Worm (Caenorhabditis elegans) whole organism, mixed stage, embryonic: ENCODE data around the gene C17G10.1.
"Not testable (repeated sequence)": the region's sequence is repeated elsewhere in the genome, so short reads cannot be mapped to it uniquely, and the experiment has no call there.

Experiments used
- bed-3 ChIP-seq: fragments of 200-800 bp; sonication (Bioruptor generic); optimal IDR thresholded peaks from 3 replicates; lab custom pipeline; 2018; ENCODE audit warnings: mild to moderate bottlenecking, missing genetic modification characterization, moderate library complexity, missing compliant biosample characterization
- ceh-43 ChIP-seq: fragments of 200-800 bp; sonication (Bioruptor generic); optimal IDR thresholded peaks from 2 replicates; lab custom pipeline; 2018; ENCODE audit warnings: mild to moderate bottlenecking, missing genetic modification characterization, moderate library complexity, missing compliant biosample characterization
- ces-1 ChIP-seq: fragments of 150-350 bp; optimal IDR thresholded peaks from 2 replicates; lab custom pipeline; 2014; ENCODE audit warnings: missing biosample characterization, missing genetic modification reagents, missing genetic modification characterization
- cnd-1 ChIP-seq: fragments of 200-800 bp; sonication (Bioruptor generic); optimal IDR thresholded peaks from 2 replicates; lab custom pipeline; 2018; ENCODE audit warnings: mild to moderate bottlenecking, missing genetic modification characterization, missing compliant biosample characterization
- drap-1 ChIP-seq: fragments of 200-800 bp; sonication (Bioruptor generic); optimal IDR thresholded peaks from 3 replicates; lab custom pipeline; 2018; ENCODE audit warnings: mild to moderate bottlenecking, missing genetic modification characterization, missing compliant biosample characterization
- elt-1 ChIP-seq: sonication (generic microtip); optimal IDR thresholded peaks from 2 replicates; lab custom pipeline; 2017; ENCODE audit warnings: missing genetic modification characterization, mild to moderate bottlenecking, missing compliant biosample characterization, antibody characterized with exemption, moderate library complexity, borderline replicate concordance; ENCODE audit not compliant: insufficient read depth
- elt-3 ChIP-seq: fragments of 150-350 bp; optimal IDR thresholded peaks from 2 replicates; lab custom pipeline; 2014; ENCODE audit warnings: missing biosample characterization, missing genetic modification characterization
- flh-1 ChIP-seq: fragments of 200-800 bp; sonication (Bioruptor generic); optimal IDR thresholded peaks from 2 replicates; lab custom pipeline; 2018; ENCODE audit warnings: mild to moderate bottlenecking, missing genetic modification characterization, moderate library complexity, missing compliant biosample characterization
- ham-2 ChIP-seq: fragments of 200-800 bp; sonication (Bioruptor generic); optimal IDR thresholded peaks from 2 replicates; lab custom pipeline; 2018; ENCODE audit warnings: mild to moderate bottlenecking, missing genetic modification characterization, missing compliant biosample characterization
- lin-32 ChIP-seq: fragments of 200-800 bp; sonication (Bioruptor generic); optimal IDR thresholded peaks from 2 replicates; lab custom pipeline; 2018; ENCODE audit warnings: mild to moderate bottlenecking, missing genetic modification characterization, missing compliant biosample characterization
- lsy-2 ChIP-seq: fragments of 150-350 bp; optimal IDR thresholded peaks from 2 replicates; lab custom pipeline; 2014; ENCODE audit warnings: missing biosample characterization, missing genetic modification characterization
- mab-5 ChIP-seq: fragments of 150-350 bp; optimal IDR thresholded peaks from 2 replicates; lab custom pipeline; 2014; ENCODE audit warnings: missing biosample characterization, missing genetic modification characterization
- nhr-12 ChIP-seq: fragments of 150-350 bp; optimal IDR thresholded peaks from 2 replicates; lab custom pipeline; 2014; ENCODE audit warnings: missing biosample characterization, missing genetic modification characterization
- nhr-237 ChIP-seq: fragments of 150-350 bp; optimal IDR thresholded peaks from 2 replicates; lab custom pipeline; 2014; ENCODE audit warnings: missing biosample characterization, missing genetic modification characterization
- nhr-28 ChIP-seq: fragments of 150-350 bp; optimal IDR thresholded peaks from 2 replicates; lab custom pipeline; 2014; ENCODE audit warnings: missing biosample characterization, missing genetic modification characterization
- pha-4 ChIP-seq: fragments of 150-350 bp; optimal IDR thresholded peaks from 2 replicates; lab custom pipeline; 2018; ENCODE audit warnings: missing biosample characterization, missing genetic modification reagents, missing genetic modification characterization
- sem-2 ChIP-seq: fragments of 200-800 bp; sonication (Bioruptor generic); optimal IDR thresholded peaks from 2 replicates; lab custom pipeline; 2018; ENCODE audit warnings: mild to moderate bottlenecking, missing genetic modification characterization, missing compliant biosample characterization
- snpc-4 ChIP-seq: fragments of 150-350 bp; optimal IDR thresholded peaks from 2 replicates; lab custom pipeline; 2014; ENCODE audit warnings: missing biosample characterization, missing genetic modification characterization
- sptf-1 ChIP-seq: sonication (generic microtip); optimal IDR thresholded peaks from 2 replicates; lab custom pipeline; 2017; ENCODE audit warnings: mild to moderate bottlenecking, missing genetic modification characterization, moderate library complexity, missing compliant biosample characterization
- tbx-8 ChIP-seq: fragments of 200-800 bp; sonication (Bioruptor generic); optimal IDR thresholded peaks from 2 replicates; lab custom pipeline; 2018; ENCODE audit warnings: mild to moderate bottlenecking, missing genetic modification characterization, moderate library complexity, missing compliant biosample characterization
- unc-120 ChIP-seq: sonication (generic microtip); optimal IDR thresholded peaks from 2 replicates; lab custom pipeline; 2017; ENCODE audit warnings: missing genetic modification characterization, missing compliant biosample characterization; ENCODE audit not compliant: poor library complexity, severe bottlenecking
- unc-39 ChIP-seq: fragments of 150-350 bp; optimal IDR thresholded peaks from 2 replicates; lab custom pipeline; 2014; ENCODE audit warnings: missing biosample characterization, missing genetic modification characterization
- unc-62 ChIP-seq: fragments of 150-350 bp; optimal IDR thresholded peaks from 2 replicates; lab custom pipeline; 2014; ENCODE audit warnings: missing biosample characterization, missing genetic modification reagents, missing genetic modification characterization
- zip-8 ChIP-seq: fragments of 150-350 bp; optimal IDR thresholded peaks from 2 replicates; lab custom pipeline; 2014; ENCODE audit warnings: missing biosample characterization, missing genetic modification characterization
- ztf-11 ChIP-seq: fragments of 150-350 bp; optimal IDR thresholded peaks from 2 replicates; lab custom pipeline; 2014; ENCODE audit warnings: missing biosample characterization, missing genetic modification characterization

C17G10.1 gene

ce11 chrII:5604441-5604840 is 8.1 kb downstream of the C17G10.1 start:
- no peak for TF ChIP-seq ham-2 (GFP tag; lab: Kevin White, UChicago)
- no peak for TF ChIP-seq flh-1 (GFP tag; lab: Kevin White, UChicago)
- no peak for TF ChIP-seq sem-2 (GFP tag; lab: Kevin White, UChicago)

- TF ChIP-seq unc-120 (no peak), ces-1 (GFP tag; lab: Kevin White, UChicago) (no peak), unc-62 (peak; percentile 57), snpc-4 (tag; lab: Kevin White, UChicago) (no peak), elt-3 (tag; lab: Kevin White, UChicago) (peak; percentile 84), elt-1 (tag; lab: Kevin White, UChicago) (no peak), zip-8 (tag; lab: Kevin White, UChicago) (no peak), sptf-1 (tag; lab: Kevin White, UChicago) (no peak), lsy-2 (no peak), pha-4 (tag; lab: Kevin White, UChicago) (no peak), ham-2 (GFP tag; lab: Kevin White, UChicago) (no peak), lin-32 (GFP tag; lab: Kevin White, UChicago) (no peak), mab-5 (tag; lab: Kevin White, UChicago) (no peak)
Observed at ce11 chrII:5605538-5605945, 9.2 kb downstream of the C17G10.1 start.

ce11 chrII:5607756-5608155 is 11.4 kb downstream of the C17G10.1 start, which contains the start of gene C17G10.7:
Gene C17G10.7 (minus strand): TSS chrII:5607856.
- TF ChIP-seq lsy-2 (no peak), unc-39 (no peak), unc-62 (no peak), cnd-1 (tag; lab: Kevin White, UChicago) (no peak), drap-1 (GFP tag; lab: Kevin White, UChicago) (no peak), nhr-28 (tag; lab: Kevin White, UChicago) (no peak), tbx-8 (GFP tag; lab: Kevin White, UChicago) (no peak), sptf-1 (tag; lab: Kevin White, UChicago) (no peak), ham-2 (GFP tag; lab: Kevin White, UChicago) (no peak), unc-120 (no peak), bed-3 (GFP tag; lab: Kevin White, UChicago) (no peak), ceh-43 (GFP tag; lab: Kevin White, UChicago) (no peak), ztf-11 (tag; lab: Kevin White, UChicago) (no peak), sem-2 (GFP tag; lab: Kevin White, UChicago) (no peak), flh-1 (GFP tag; lab: Kevin White, UChicago) (no peak)
- TF ChIP-seq, all 35 proteins: peak for 0

ce11 chrII:5619298-5619697 is 23.0 kb downstream of the C17G10.1 start, which contains the start of gene dhs-6:
Gene dhs-6 (minus strand): TSS chrII:5619319.
- no peak for TF ChIP-seq ztf-11 (tag; lab: Kevin White, UChicago)
- no peak for TF ChIP-seq zip-8 (tag; lab: Kevin White, UChicago)
- TF ChIP-seq unc-120, result no peak

ce11 chrII:5622383-5622939 is 26.1 kb downstream of the C17G10.1 start, which contains the start of the genes eif-3.L and npl-4.2:
Gene eif-3.L (minus strand): TSS chrII:5622483.
Gene npl-4.2 (plus strand): TSS chrII:5622889.
- not testable (repeated sequence) for TF ChIP-seq flh-1 (GFP tag; lab: Kevin White, UChicago); snpc-4 (tag; lab: Kevin White, UChicago); lsy-2
- TF ChIP-seq, all 35 proteins: peak for 0; not testable (repeated sequence) for 35

ce11 chrII:5628326-5628818 is 32.0 kb downstream of the C17G10.1 start, which contains the start of gene F59E12.15:
Gene F59E12.15 (minus strand): TSS chrII:5628376.
- no peak for TF ChIP-seq elt-3 (tag; lab: Kevin White, UChicago)
- TF ChIP-seq, all 35 proteins: peak for 0

- not testable (repeated sequence) for TF ChIP-seq ztf-11 (tag; lab: Kevin White, UChicago); nhr-237; nhr-12 (tag; lab: Kevin White, UChicago)
Observed at ce11 chrII:5630851-5631401, 34.6 kb downstream of the C17G10.1 start, which contains the start of the genes F59E12.6 and npl-4.1. Gene F59E12.6 (minus strand): TSS chrII:5630951. Gene npl-4.1 (plus strand): TSS chrII:5631351.
